Worm (Caenorhabditis elegans): Measurements from ENCODE around the gene srh-303.

The srh-303 gene

DNA sequence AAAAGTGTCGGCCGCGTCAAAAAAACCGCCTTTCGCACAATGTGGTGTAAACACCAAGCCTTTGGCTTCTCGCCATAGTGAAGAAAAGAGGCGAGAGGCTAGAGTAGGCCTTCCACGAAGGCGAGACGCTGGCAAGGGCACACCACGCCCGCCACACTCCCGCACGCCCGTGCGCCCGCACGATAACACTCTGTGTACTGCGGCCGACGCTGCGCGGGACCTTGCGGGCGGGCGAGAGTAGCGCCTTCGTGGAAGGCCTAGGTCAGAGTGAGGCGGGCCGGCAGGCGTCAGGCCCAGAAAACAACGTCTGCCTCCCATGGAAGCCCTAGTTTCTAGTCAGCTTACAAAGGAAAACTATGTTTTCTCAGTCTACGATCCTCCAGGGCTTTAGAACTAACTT is 19.3 kb upstream of the srh-303 start:
- TF ChIP-seq ceh-83 (GFP tag; optimal IDR thresholded peaks at IDR 0.05) = no peak
- TF ChIP-seq nhr-76 (tag; optimal IDR thresholded peaks at IDR 0.05) = no peak
- TF ChIP-seq mls-2 (tag; optimal IDR thresholded peaks at IDR 0.05) = no peak
- TF ChIP-seq sptf-1 (tag; optimal IDR thresholded peaks at IDR 0.05) = no peak

ce11 chrV:17818567-17818966 is 12.9 kb upstream of the srh-303 start, which contains the start of gene srh-298:
TSS of gene srh-298 (plus strand) at chrV:17818867.
- TF ChIP-seq elt-3 (tag; optimal IDR thresholded peaks at IDR 0.05) (no peak), ceh-39 (tag; optimal IDR thresholded peaks at IDR 0.05) (no peak), flh-1 (GFP tag; optimal IDR thresholded peaks at IDR 0.05) (no peak), sem-2 (GFP tag; optimal IDR thresholded peaks at IDR 0.05) (no peak), tbx-8 (GFP tag; optimal IDR thresholded peaks at IDR 0.05) (no peak), nhr-28 (tag; optimal IDR thresholded peaks at IDR 0.05) (no peak), mab-5 (tag; optimal IDR thresholded peaks at IDR 0.05) (no peak), elt-1 (tag; optimal IDR thresholded peaks at IDR 0.05; ENCODE audit: borderline replicate concordance, insufficient read depth) (no peak), sptf-1 (tag; optimal IDR thresholded peaks at IDR 0.05) (no peak), M03D4.4 (tag; optimal IDR thresholded peaks at IDR 0.05) (no peak), ham-2 (GFP tag; optimal IDR thresholded peaks at IDR 0.05) (no peak)

DNA sequence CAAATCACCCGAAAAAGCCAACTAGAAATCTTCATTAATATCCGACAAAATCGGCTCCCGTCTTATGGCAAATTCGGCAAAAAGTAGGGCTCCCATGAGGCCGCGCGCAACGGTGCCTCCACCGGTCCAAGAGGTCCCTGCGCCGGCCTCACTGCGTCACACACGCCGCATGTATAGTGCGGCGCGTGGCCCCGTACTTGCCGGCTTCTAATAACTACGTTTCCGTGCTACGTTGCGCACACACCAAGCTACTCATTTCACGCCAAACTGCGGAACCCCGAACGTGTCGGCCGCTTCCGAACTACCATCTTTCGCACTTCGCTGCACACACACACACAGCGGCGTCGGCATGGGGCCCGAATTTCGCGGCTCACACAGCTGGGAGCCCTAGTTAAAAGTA is 11.7 kb upstream of the srh-303 start:
- TF ChIP-seq drap-1 (GFP tag; optimal IDR thresholded peaks at IDR 0.05) (no peak), cnd-1 (tag; optimal IDR thresholded peaks at IDR 0.05) (no peak), hlh-1 (tag; optimal IDR thresholded peaks at IDR 0.05) (no peak), tbx-8 (GFP tag; optimal IDR thresholded peaks at IDR 0.05) (no peak), zip-8 (tag; optimal IDR thresholded peaks at IDR 0.05) (no peak), unc-62 (GFP tag; optimal IDR thresholded peaks at IDR 0.05) (no peak), flh-1 (GFP tag; optimal IDR thresholded peaks at IDR 0.05) (no peak), mab-5 (tag; optimal IDR thresholded peaks at IDR 0.05) (no peak), pha-4 (tag; optimal IDR thresholded peaks at IDR 0.05) (no peak), mep-1 (tag; optimal IDR thresholded peaks at IDR 0.05) (no peak), elt-3 (tag; optimal IDR thresholded peaks at IDR 0.05) (no peak)

- TF ChIP-seq lin-32 (GFP tag; optimal IDR thresholded peaks at IDR 0.05) (no peak), flh-1 (GFP tag; optimal IDR thresholded peaks at IDR 0.05) (no peak), mep-1 (tag; optimal IDR thresholded peaks at IDR 0.05) (no peak), ztf-11 (tag; optimal IDR thresholded peaks at IDR 0.05) (no peak), ces-1 (GFP tag; optimal IDR thresholded peaks at IDR 0.05) (no peak), mab-5 (tag; optimal IDR thresholded peaks at IDR 0.05) (no peak), nhr-237 (tag; optimal IDR thresholded peaks at IDR 0.05) (no peak), lin-13 (tag; optimal IDR thresholded peaks at IDR 0.05) (no peak), ceh-39 (tag; optimal IDR thresholded peaks at IDR 0.05) (no peak), bed-3 (GFP tag; optimal IDR thresholded peaks at IDR 0.05) (no peak), ceh-83 (GFP tag; optimal IDR thresholded peaks at IDR 0.05) (no peak), drap-1 (GFP tag; optimal IDR thresholded peaks at IDR 0.05) (no peak), sem-2 (GFP tag; optimal IDR thresholded peaks at IDR 0.05) (no peak)
Measured at ce11 chrV:17821805-17822204, 9.6 kb upstream of the srh-303 start, which contains the start of gene srh-300. TSS of gene srh-300 (plus strand) at chrV:17822105.

DNA sequence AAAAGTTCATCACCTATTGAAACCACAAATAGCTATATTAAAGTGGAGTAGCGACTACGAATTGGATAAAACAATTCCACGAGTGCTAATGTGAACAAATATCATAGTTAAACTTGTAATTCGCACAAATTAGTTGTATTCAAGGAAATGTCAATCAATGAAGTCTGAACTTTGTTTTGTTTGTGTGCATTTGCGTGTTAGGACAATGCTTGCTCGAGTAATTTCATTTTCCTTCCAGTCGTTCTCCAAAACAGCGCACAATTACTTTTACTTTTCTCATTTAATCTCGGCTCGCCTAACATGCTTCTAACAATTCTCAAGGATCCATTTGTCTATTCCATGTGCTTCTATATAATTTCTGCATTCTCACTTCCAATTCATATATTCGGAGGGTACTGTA is 6.8 kb upstream of the srh-303 start, which contains the start of gene srh-301:
srh-301 (plus strand) TSS at position 301 of the 400 bp plus-strand sequence.
- TF ChIP-seq cnd-1 (tag; optimal IDR thresholded peaks at IDR 0.05) (no peak), lin-13 (tag; optimal IDR thresholded peaks at IDR 0.05) (no peak), flh-1 (GFP tag; optimal IDR thresholded peaks at IDR 0.05) (no peak), sem-2 (GFP tag; optimal IDR thresholded peaks at IDR 0.05) (no peak), unc-62 (GFP tag; optimal IDR thresholded peaks at IDR 0.05) (no peak), nhr-76 (tag; optimal IDR thresholded peaks at IDR 0.05) (no peak), sptf-1 (tag; optimal IDR thresholded peaks at IDR 0.05) (no peak), nhr-237 (tag; optimal IDR thresholded peaks at IDR 0.05) (no peak), unc-39 (tag; optimal IDR thresholded peaks at IDR 0.05) (no peak), drap-1 (GFP tag; optimal IDR thresholded peaks at IDR 0.05) (no peak), lin-32 (GFP tag; optimal IDR thresholded peaks at IDR 0.05) (no peak), elt-1 (tag; optimal IDR thresholded peaks at IDR 0.05; ENCODE audit: borderline replicate concordance, insufficient read depth) (no peak), ceh-83 (GFP tag; optimal IDR thresholded peaks at IDR 0.05) (no peak), nhr-12 (tag; optimal IDR thresholded peaks at IDR 0.05) (no peak), lsy-2 (tag; optimal IDR thresholded peaks at IDR 0.05) (no peak), nhr-28 (tag; optimal IDR thresholded peaks at IDR 0.05) (no peak), elt-3 (tag; optimal IDR thresholded peaks at IDR 0.05) (no peak), mab-5 (tag; optimal IDR thresholded peaks at IDR 0.05) (no peak), ztf-11 (tag; optimal IDR thresholded peaks at IDR 0.05) (no peak)

Measured in whole organism, mixed stage, embryonic.